Worm (Caenorhabditis elegans) whole organism, L3 larva: ENCODE data around the gene mrpl-30.

Experiments used
- R02D3.7 ChIP-seq: fragments of 150-350 bp; optimal IDR thresholded peaks from 2 replicates; lab custom pipeline; 2014; ENCODE audit warnings: missing biosample characterization, missing genetic modification characterization
- ZK546.5 ChIP-seq: sonication (generic microtip); optimal IDR thresholded peaks from 2 replicates; lab custom pipeline; 2017; ENCODE audit warnings: missing biosample characterization, missing genetic modification characterization
- aly-2 ChIP-seq: fragments of 150-350 bp; optimal IDR thresholded peaks from 2 replicates; lab custom pipeline; 2014; ENCODE audit warnings: missing biosample characterization, missing genetic modification characterization
- ama-1 ChIP-seq: fragments of 150-350 bp; optimal IDR thresholded peaks from 2 replicates; lab custom pipeline; 2018
- ceh-16 ChIP-seq: sonication (generic microtip); optimal IDR thresholded peaks from 2 replicates; lab custom pipeline; 2017; ENCODE audit warnings: missing biosample characterization, missing genetic modification characterization
- ceh-28 ChIP-seq: fragments of 150-350 bp; optimal IDR thresholded peaks from 2 replicates; lab custom pipeline; 2014; ENCODE audit warnings: missing biosample characterization, missing genetic modification reagents, missing genetic modification characterization
- ceh-82 ChIP-seq: fragments of 150-350 bp; optimal IDR thresholded peaks from 2 replicates; lab custom pipeline; 2014; ENCODE audit warnings: missing biosample characterization, missing genetic modification characterization
- ceh-9 ChIP-seq: sonication (generic microtip); optimal IDR thresholded peaks from 2 replicates; lab custom pipeline; 2018; ENCODE audit warnings: missing biosample characterization, missing genetic modification characterization
- daf-12 ChIP-seq: fragments of 150-350 bp; optimal IDR thresholded peaks from 2 replicates; lab custom pipeline; 2014; ENCODE audit warnings: missing biosample characterization, missing genetic modification reagents, missing genetic modification characterization
- egl-5 ChIP-seq: fragments of 150-350 bp; optimal IDR thresholded peaks from 2 replicates; lab custom pipeline; 2017; ENCODE audit warnings: missing biosample characterization, missing genetic modification reagents, missing genetic modification characterization, inconsistent platforms
- elt-1 ChIP-seq: fragments of 150-350 bp; optimal IDR thresholded peaks from 2 replicates; lab custom pipeline; 2014; ENCODE audit warnings: missing biosample characterization, missing genetic modification characterization
- elt-2 ChIP-seq: sonication (generic microtip); optimal IDR thresholded peaks from 2 replicates; lab custom pipeline; 2016; ENCODE audit warnings: missing genetic modification reagents, mild to moderate bottlenecking, missing genetic modification characterization, missing compliant biosample characterization
- elt-3 ChIP-seq, 3 experiments: fragments of 150-350 bp in 1 of 3; sonication (generic microtip) in 2 of 3; optimal IDR thresholded peaks; 2 replicates in 2 of 3; 4 replicates in 1 of 3; lab custom pipeline; 2014 to 2017; ENCODE audit warnings: missing biosample characterization in 3 of 3, missing genetic modification characterization in 3 of 3
- eor-1 ChIP-seq, 2 experiments: fragments of 150-350 bp; optimal IDR thresholded peaks; 2 replicates each; lab custom pipeline; 2014 to 2018; ENCODE audit warnings: missing biosample characterization in 2 of 2, missing genetic modification characterization in 2 of 2
- fkh-10 ChIP-seq: sonication (generic microtip); optimal IDR thresholded peaks from 2 replicates; lab custom pipeline; 2017; ENCODE audit warnings: missing biosample characterization, missing genetic modification reagents, missing genetic modification characterization
- fkh-2 ChIP-seq: fragments of 150-350 bp; optimal IDR thresholded peaks from 2 replicates; lab custom pipeline; 2014; ENCODE audit warnings: missing biosample characterization, missing genetic modification reagents, missing genetic modification characterization
- fos-1 ChIP-seq: fragments of 150-350 bp; optimal IDR thresholded peaks from 2 replicates; lab custom pipeline; 2014; ENCODE audit warnings: missing biosample characterization, missing genetic modification characterization
- hmg-11 ChIP-seq: sonication (generic microtip); optimal IDR thresholded peaks from 2 replicates; lab custom pipeline; 2016; ENCODE audit warnings: missing genetic modification characterization, missing compliant biosample characterization
- lin-39 ChIP-seq: fragments of 150-350 bp; optimal IDR thresholded peaks from 2 replicates; lab custom pipeline; 2018; ENCODE audit warnings: missing biosample characterization, missing genetic modification reagents, missing genetic modification characterization
- lsy-12 ChIP-seq: sonication (generic microtip); optimal IDR thresholded peaks from 2 replicates; lab custom pipeline; 2016; ENCODE audit warnings: mild to moderate bottlenecking, missing genetic modification characterization, missing compliant biosample characterization
- mml-1 ChIP-seq: fragments of 150-350 bp; sonication (generic microtip); optimal IDR thresholded peaks from 3 replicates; lab custom pipeline; 2014; ENCODE audit warnings: missing biosample characterization, missing genetic modification characterization
- nfya-1 ChIP-seq: sonication (generic microtip); optimal IDR thresholded peaks from 2 replicates; lab custom pipeline; 2017; ENCODE audit warnings: missing genetic modification characterization, mild to moderate bottlenecking, missing compliant biosample characterization, antibody characterized with exemption, moderate library complexity; ENCODE audit not compliant: insufficient read depth
- nhr-11 ChIP-seq: fragments of 150-350 bp; optimal IDR thresholded peaks from 2 replicates; lab custom pipeline; 2014; ENCODE audit warnings: missing biosample characterization, missing genetic modification characterization
- nhr-12 ChIP-seq: fragments of 150-350 bp; optimal IDR thresholded peaks from 2 replicates; lab custom pipeline; 2014; ENCODE audit warnings: missing biosample characterization, missing genetic modification characterization
- nhr-23 ChIP-seq: fragments of 150-350 bp; optimal IDR thresholded peaks from 2 replicates; lab custom pipeline; 2014; ENCODE audit warnings: missing biosample characterization, missing genetic modification reagents, missing genetic modification characterization
- nhr-237 ChIP-seq: fragments of 150-350 bp; optimal IDR thresholded peaks from 2 replicates; lab custom pipeline; 2014; ENCODE audit warnings: missing biosample characterization, missing genetic modification characterization
- nhr-25 ChIP-seq: sonication (generic microtip); optimal IDR thresholded peaks from 2 replicates; lab custom pipeline; 2017; ENCODE audit warnings: missing biosample characterization, missing genetic modification characterization
- nhr-43 ChIP-seq: sonication (generic microtip); optimal IDR thresholded peaks from 2 replicates; lab custom pipeline; 2016; ENCODE audit warnings: mild to moderate bottlenecking, missing genetic modification characterization, missing compliant biosample characterization; ENCODE audit not compliant: poor library complexity, severe bottlenecking
- nhr-67 ChIP-seq: fragments of 150-350 bp; optimal IDR thresholded peaks from 2 replicates; lab custom pipeline; 2014; ENCODE audit warnings: missing biosample characterization, missing genetic modification characterization
- nhr-76 ChIP-seq: fragments of 150-350 bp; sonication (generic microtip); optimal IDR thresholded peaks from 5 replicates; lab custom pipeline; 2014; ENCODE audit warnings: missing biosample characterization, missing genetic modification characterization
- nhr-77 ChIP-seq: fragments of 150-350 bp; optimal IDR thresholded peaks from 2 replicates; lab custom pipeline; 2014; ENCODE audit warnings: missing biosample characterization, missing genetic modification characterization
- pha-4 ChIP-seq: fragments of 150-350 bp; optimal IDR thresholded peaks from 2 replicates; lab custom pipeline; 2014; ENCODE audit warnings: missing biosample characterization, missing genetic modification reagents, missing genetic modification characterization
- pqm-1 ChIP-seq: fragments of 150-350 bp; optimal IDR thresholded peaks from 2 replicates; lab custom pipeline; 2017; ENCODE audit warnings: missing biosample characterization, missing genetic modification characterization, inconsistent platforms
- skn-1 ChIP-seq: fragments of 150-350 bp; optimal IDR thresholded peaks from 2 replicates; lab custom pipeline; 2014; ENCODE audit warnings: missing biosample characterization, missing genetic modification characterization
- snpc-4 ChIP-seq: fragments of 150-350 bp; optimal IDR thresholded peaks from 2 replicates; lab custom pipeline; 2014; ENCODE audit warnings: missing biosample characterization, missing genetic modification characterization
- tbx-2 ChIP-seq: sonication (generic microtip); optimal IDR thresholded peaks from 2 replicates; lab custom pipeline; 2016; ENCODE audit warnings: mild to moderate bottlenecking, missing genetic modification characterization, missing compliant biosample characterization
- unc-39 ChIP-seq: sonication (generic microtip); optimal IDR thresholded peaks from 4 replicates; lab custom pipeline; 2017; ENCODE audit warnings: missing biosample characterization, missing genetic modification characterization
- unc-62 ChIP-seq: fragments of 150-350 bp; sonication (generic microtip); optimal IDR thresholded peaks from 4 replicates; lab custom pipeline; 2014; ENCODE audit warnings: missing biosample characterization, missing genetic modification reagents, missing genetic modification characterization
- zag-1 ChIP-seq: fragments of 150-350 bp; optimal IDR thresholded peaks from 2 replicates; lab custom pipeline; 2014; ENCODE audit warnings: missing biosample characterization, missing genetic modification characterization
- ztf-11 ChIP-seq: fragments of 150-350 bp; optimal IDR thresholded peaks from 2 replicates; lab custom pipeline; 2014; ENCODE audit warnings: missing biosample characterization, missing genetic modification characterization
- ztf-4 ChIP-seq: fragments of 150-350 bp; optimal IDR thresholded peaks from 2 replicates; lab custom pipeline; 2014; ENCODE audit warnings: missing biosample characterization, missing genetic modification characterization

mrpl-30 gene

DNA sequence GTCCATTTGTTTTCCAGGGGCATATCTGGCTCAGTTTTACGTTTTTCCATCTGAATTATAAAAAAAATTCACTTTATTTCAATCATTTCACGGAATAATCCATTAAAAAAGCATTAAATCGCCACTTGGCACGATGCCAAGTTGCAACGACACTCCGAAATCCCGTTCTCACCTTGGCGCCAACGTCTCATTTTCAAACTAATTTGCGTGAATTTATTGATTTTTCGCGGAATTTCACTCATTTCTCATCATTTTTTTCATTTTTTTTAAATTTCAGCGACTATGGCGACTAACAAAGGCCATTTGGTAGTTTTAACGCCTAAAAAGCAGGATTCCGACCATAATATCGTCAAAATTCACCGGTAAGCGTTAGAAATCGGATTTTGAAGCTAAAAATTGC, 34.9 kb downstream of the mrpl-30 start, which contains the start of gene H14E04.2 (continued):
- TF ChIP-seq fos-1 (tag; lab: Kevin White, UChicago) (no peak), lin-39 (tag; lab: Kevin White, UChicago) (peak; percentile 37), hmg-11 (tag; lab: Kevin White, UChicago) (peak; percentile 14), zag-1 (no peak), skn-1 (tag; lab: Kevin White, UChicago) (peak; percentile 31), nhr-237 (tag; lab: Kevin White, UChicago) (no peak), ceh-9 (tag; lab: Kevin White, UChicago) (no peak), ceh-16 (tag; lab: Kevin White, UChicago) (no peak), ama-1 (lab: Kevin White, UChicago) (no peak), pha-4 (peak; percentile 85), snpc-4 (tag; lab: Kevin White, UChicago) (peak; percentile 44), aly-2 (tag; lab: Kevin White, UChicago) (no peak), mml-1 (tag; lab: Kevin White, UChicago) (no peak), elt-3 (tag; optimal IDR thresholded peaks at IDR 0.05; lab: Kevin White, UChicago) (no peak), nfya-1 (peak; percentile 80), nhr-76 (tag; lab: Kevin White, UChicago) (no peak), fkh-2 (tag; lab: Kevin White, UChicago) (no peak), lsy-12 (tag; lab: Kevin White, UChicago) (no peak), daf-12 (tag; lab: Kevin White, UChicago) (no peak), ceh-28 (tag; lab: Kevin White, UChicago) (peak; percentile 85), pqm-1 (peak; percentile 17)

ce11 chrIII:2371864-2372263, 38.9 kb downstream of the mrpl-30 start, which contains the start of gene H04J21.1:
Gene H04J21.1, minus strand, starts transcription at chrIII:2371964.
- TF ChIP-seq elt-1 (tag; lab: Kevin White, UChicago): no peak
- TF ChIP-seq ama-1 (lab: Kevin White, UChicago): no peak
- TF ChIP-seq nhr-25: no peak
- no peak for TF ChIP-seq unc-39
- no peak for TF ChIP-seq egl-5
- TF ChIP-seq ztf-11 (tag; lab: Kevin White, UChicago): no peak
- TF ChIP-seq ceh-9 (tag; lab: Kevin White, UChicago): no peak
- no peak for TF ChIP-seq R02D3.7 (tag; lab: Kevin White, UChicago)
- TF ChIP-seq ceh-82 (tag; lab: Kevin White, UChicago): no peak
- TF ChIP-seq snpc-4 (tag; lab: Kevin White, UChicago): no peak
- no peak for TF ChIP-seq ztf-4
- TF ChIP-seq nhr-43: no peak
- TF ChIP-seq nhr-23 (tag; lab: Kevin White, UChicago): no peak
- TF ChIP-seq unc-62 (GFP tag; lab: Kevin White, UChicago): no peak
- no peak for TF ChIP-seq mml-1 (tag; lab: Kevin White, UChicago)
- no peak for TF ChIP-seq nhr-11 (tag; lab: Kevin White, UChicago)
- no peak for TF ChIP-seq ceh-28 (tag; lab: Kevin White, UChicago)
- TF ChIP-seq elt-2 (tag; lab: Kevin White, UChicago): no peak
- no peak for TF ChIP-seq skn-1 (tag; lab: Kevin White, UChicago)

- TF ChIP-seq nhr-237 (tag; lab: Kevin White, UChicago) (no peak), tbx-2 (tag; lab: Kevin White, UChicago) (no peak), ceh-82 (tag; lab: Kevin White, UChicago) (no peak), nhr-76 (tag; lab: Kevin White, UChicago) (no peak), elt-2 (tag; lab: Kevin White, UChicago) (no peak), eor-1 (tag; optimal IDR thresholded peaks at IDR 0.05; lab: Kevin White, UChicago) (no peak), nhr-23 (tag; lab: Kevin White, UChicago) (no peak), nhr-77 (tag; lab: Kevin White, UChicago) (no peak)
Observed at ce11 chrIII:2368424-2368823, 42.4 kb downstream of the mrpl-30 start, which contains the start of gene H04J21.4. Gene H04J21.4, minus strand, starts transcription at chrIII:2368524.

- TF ChIP-seq ceh-28 (tag; lab: Kevin White, UChicago) (no peak), ZK546.5 (tag; lab: Kevin White, UChicago) (no peak), pha-4 (no peak), elt-3 (tag; optimal IDR thresholded peaks at IDR 0.05; lab: Kevin White, UChicago) (no peak), fkh-10 (GFP tag; lab: Kevin White, UChicago) (no peak), fos-1 (tag; lab: Kevin White, UChicago) (no peak), nhr-23 (tag; lab: Kevin White, UChicago) (no peak), snpc-4 (tag; lab: Kevin White, UChicago) (no peak), pqm-1 (no peak), ceh-82 (tag; lab: Kevin White, UChicago) (no peak), lin-39 (tag; lab: Kevin White, UChicago) (no peak), nhr-12 (tag; lab: Kevin White, UChicago) (no peak), unc-39 (no peak), hmg-11 (tag; lab: Kevin White, UChicago) (no peak), mml-1 (tag; lab: Kevin White, UChicago) (no peak), nhr-67 (no peak)
Observed at ce11 chrIII:2362648-2363047, 48.1 kb downstream of the mrpl-30 start, which contains the start of gene srd-69. Gene srd-69, plus strand, starts transcription at chrIII:2362948.
